Worm (Caenorhabditis elegans) whole organism, L2 larva: ENCODE measurements around the gene ddx-15.
A peak's percentile ranks its signal among the peaks of the same experiment; 100 is the strongest.

Source experiments
- ama-1 ChIP-seq: fragments of 150-350 bp; optimal IDR thresholded peaks from 2 replicates; lab custom pipeline; 2018; ENCODE audit warnings: inconsistent platforms
- egl-27 ChIP-seq: sonication (generic microtip); optimal IDR thresholded peaks from 3 replicates; lab custom pipeline; 2017; ENCODE audit warnings: missing biosample characterization, missing genetic modification reagents, missing genetic modification characterization
- gmeb-1 ChIP-seq: fragments of 150-350 bp; optimal IDR thresholded peaks from 2 replicates; lab custom pipeline; 2014; ENCODE audit warnings: missing biosample characterization, missing genetic modification characterization
- nhr-12 ChIP-seq: fragments of 150-350 bp; optimal IDR thresholded peaks from 2 replicates; lab custom pipeline; 2014; ENCODE audit warnings: missing biosample characterization, missing genetic modification characterization
- nhr-23 ChIP-seq: fragments of 150-350 bp; optimal IDR thresholded peaks from 2 replicates; lab custom pipeline; 2014; ENCODE audit warnings: missing biosample characterization, missing genetic modification reagents, missing genetic modification characterization
- nhr-237 ChIP-seq: fragments of 150-350 bp; optimal IDR thresholded peaks from 2 replicates; lab custom pipeline; 2014; ENCODE audit warnings: missing biosample characterization, missing genetic modification characterization
- nhr-25 ChIP-seq: fragments of 150-350 bp; sonication (generic microtip); optimal IDR thresholded peaks from 3 replicates; lab custom pipeline; 2014; ENCODE audit warnings: missing biosample characterization, missing genetic modification characterization
- unc-39 ChIP-seq: fragments of 150-350 bp; optimal IDR thresholded peaks from 2 replicates; lab custom pipeline; 2014; ENCODE audit warnings: missing biosample characterization, missing genetic modification characterization
- ztf-4 ChIP-seq: fragments of 150-350 bp; optimal IDR thresholded peaks from 2 replicates; lab custom pipeline; 2014; ENCODE audit warnings: missing biosample characterization, missing genetic modification characterization

ce11 chrIII:5591668-5592149 is at the start of gene ddx-15, which contains the start of gene ucr-1:
- TF ChIP-seq unc-39 (no peak), ama-1 (lab: Kevin White, UChicago) (no peak), nhr-12 (tag; lab: Kevin White, UChicago) (no peak), egl-27 (tag; lab: Kevin White, UChicago) (no peak), nhr-237 (no peak), gmeb-1 (tag; lab: Kevin White, UChicago) (peak; percentile 80), ztf-4 (tag; lab: Kevin White, UChicago) (no peak), nhr-23 (tag; lab: Kevin White, UChicago) (no peak), nhr-25 (tag; lab: Kevin White, UChicago) (peak; percentile 23)
